Fruit fly (Drosophila melanogaster): ENCODE data around the gene Or33c.
A peak's percentile ranks its signal among the peaks of the same experiment; 100 is the strongest.

The Or33c gene

dm6 chr2L:11902483-11902882 lies 35.3 kb upstream of the Or33c start (continued):
- TF ChIP-seq gro (GFP tag; optimal IDR thresholded peaks at IDR 0.05), result peak; percentile 10
- 0 out of 3 replicates have a peak, but pooled peaks have one; percentile 36 for TF ChIP-seq CG11456 (GFP tag; IDR thresholded peaks at IDR 0.05)
- no peak for TF ChIP-seq fd64A (GFP tag; optimal IDR thresholded peaks at IDR 0.05)
- TF ChIP-seq CG17568 (GFP tag; optimal IDR thresholded peaks at IDR 0.05), result no peak
- TF ChIP-seq Trl (optimal IDR thresholded peaks at IDR 0.05), result no peak
- no peak for TF ChIP-seq Trl (GFP tag; optimal IDR thresholded peaks at IDR 0.05)
- TF ChIP-seq Hr78 (GFP tag; optimal IDR thresholded peaks at IDR 0.05), result no peak
- TF ChIP-seq CG8281 (tag; optimal IDR thresholded peaks at IDR 0.05), result no peak
- no peak for TF ChIP-seq CG34224 (GFP tag; IDR thresholded peaks at IDR 0.05; ENCODE audit: partially characterized antibody)
- TF ChIP-seq CG10959 (GFP tag; IDR thresholded peaks at IDR 0.05), result no peak
- no peak for TF ChIP-seq CG11723 (GFP tag; optimal IDR thresholded peaks at IDR 0.05)
- TF ChIP-seq Med (GFP tag), result peak; percentile 83
- no peak for TF ChIP-seq salm (tag; optimal IDR thresholded peaks at IDR 0.05)
- TF ChIP-seq tup (GFP tag; optimal IDR thresholded peaks at IDR 0.05), result no peak
- TF ChIP-seq CG33557 (GFP tag; optimal IDR thresholded peaks at IDR 0.05), result no peak
- TF ChIP-seq dmrt99B (tag; optimal IDR thresholded peaks at IDR 0.05), result peak; percentile 21
- TF ChIP-seq CG12769 (tag; optimal IDR thresholded peaks at IDR 0.05), result peak; percentile 55
- TF ChIP-seq ash1 (GFP tag; optimal IDR thresholded peaks at IDR 0.05), result no peak
- 0 out of 2 replicates have a peak, but pooled peaks have one; percentile 19 for TF ChIP-seq Atf6 (GFP tag; IDR thresholded peaks at IDR 0.05)
- 0 out of 2 replicates have a peak, but pooled peaks have one; percentile 13 for TF ChIP-seq NFAT (GFP tag; IDR thresholded peaks at IDR 0.05)
- no peak for TF ChIP-seq dmrt11E (tag; optimal IDR thresholded peaks at IDR 0.05)
- TF ChIP-seq CG10147 (GFP tag; optimal IDR thresholded peaks at IDR 0.05), result peak; percentile 36
- no peak for TF ChIP-seq lov (optimal IDR thresholded peaks at IDR 0.05)
- TF ChIP-seq lov (GFP tag; IDR thresholded peaks at IDR 0.05), result no peak
- TF ChIP-seq Hmr (GFP tag; optimal IDR thresholded peaks at IDR 0.05), result peak; percentile 43
- no peak for TF ChIP-seq eve (GFP tag; optimal IDR thresholded peaks at IDR 0.05)
- TF ChIP-seq nerfin-1 (tag; optimal IDR thresholded peaks at IDR 0.05), result no peak
- TF ChIP-seq CG10654 (GFP tag; optimal IDR thresholded peaks at IDR 0.05), result no peak
- no peak for TF ChIP-seq Mes4 (GFP tag; optimal IDR thresholded peaks at IDR 0.05)
- peak; percentile 15 for TF ChIP-seq scrt (GFP tag; optimal IDR thresholded peaks at IDR 0.05)
- TF ChIP-seq CG6765 (GFP tag; optimal IDR thresholded peaks at IDR 0.05), result no peak
- no peak for TF ChIP-seq ro (GFP tag; IDR thresholded peaks at IDR 0.05)
- peak; percentile 30 for TF ChIP-seq fd3F (GFP tag; optimal IDR thresholded peaks at IDR 0.05)
- no peak for TF ChIP-seq knrl (GFP tag; IDR thresholded peaks at IDR 0.05; ENCODE audit: partially characterized antibody)
- TF ChIP-seq chinmo (GFP tag; IDR thresholded peaks at IDR 0.05; ENCODE audit: partially characterized antibody), result no peak
- TF ChIP-seq CG2120 (GFP tag; optimal IDR thresholded peaks at IDR 0.05), result peak; percentile 61
- no peak for TF ChIP-seq CG4404 (GFP tag; IDR thresholded peaks at IDR 0.05)
- no peak for TF ChIP-seq CG1792 (GFP tag; optimal IDR thresholded peaks at IDR 0.05)
- TF ChIP-seq prd (optimal IDR thresholded peaks at IDR 0.05), result no peak
- peak; percentile 55; the same call in 1 of the 3 replicates for TF ChIP-seq prd (GFP tag; IDR thresholded peaks at IDR 0.05)
- TF ChIP-seq CG15269 (tag; optimal IDR thresholded peaks at IDR 0.05), result peak; percentile 54
- no peak for TF ChIP-seq chn (GFP tag; optimal IDR thresholded peaks at IDR 0.05)
- no peak for TF ChIP-seq p53 (GFP tag; optimal IDR thresholded peaks at IDR 0.05)
- TF ChIP-seq chif (GFP tag; optimal IDR thresholded peaks at IDR 0.05), result no peak
- 0 out of 2 replicates have a peak, but pooled peaks have one; percentile 16 for TF ChIP-seq H2.0 (GFP tag; IDR thresholded peaks at IDR 0.05)
- TF ChIP-seq MESR4 (GFP tag; optimal IDR thresholded peaks at IDR 0.05), result no peak
- no peak for TF ChIP-seq pan (optimal IDR thresholded peaks at IDR 0.05)
- TF ChIP-seq pan (GFP tag; optimal IDR thresholded peaks at IDR 0.05 in 1 of 2, IDR thresholded peaks at IDR 0.05 in 1 of 2), result peak in 1 of 2 experiments; percentile 36
- TF ChIP-seq dati (GFP tag; IDR thresholded peaks at IDR 0.05), result no peak
- no peak for TF ChIP-seq CG15601 (tag; optimal IDR thresholded peaks at IDR 0.05)
- no peak for TF ChIP-seq ase (GFP tag; IDR thresholded peaks at IDR 0.05)
- TF ChIP-seq org-1 (GFP tag; optimal IDR thresholded peaks at IDR 0.05), result peak; percentile 7

Data from whole organism, embryonic.